Worm (Caenorhabditis elegans): ENCODE data around the gene mtx-2.

ce11 chrIII:7737646-7738258 is 25.7 kb downstream of the mtx-2 start:
- no peak for TF ChIP-seq lin-39 (tag; optimal IDR thresholded peaks at IDR 0.05)
- no peak for TF ChIP-seq zag-1 (tag; optimal IDR thresholded peaks at IDR 0.05)
- no peak for TF ChIP-seq nhr-6 (tag; optimal IDR thresholded peaks at IDR 0.05)
- no peak for TF ChIP-seq ama-1 (optimal IDR thresholded peaks at IDR 0.05)
- no peak for TF ChIP-seq unc-55 (GFP tag; optimal IDR thresholded peaks at IDR 0.05)
- no peak for TF ChIP-seq Y55F3AM.14 (GFP tag; optimal IDR thresholded peaks at IDR 0.05)
- TF ChIP-seq unc-62 (GFP tag; optimal IDR thresholded peaks at IDR 0.05), result no peak

Data from whole organism, L2 larva.